Worm (Caenorhabditis elegans) whole organism, L3 larva: Measurements from ENCODE around the gene F36H1.11.

Source experiments
- ama-1 ChIP-seq: fragments of 150-350 bp; optimal IDR thresholded peaks from 2 replicates; lab custom pipeline; 2018
- ceh-82 ChIP-seq: fragments of 150-350 bp; optimal IDR thresholded peaks from 2 replicates; lab custom pipeline; 2014; ENCODE audit warnings: missing biosample characterization, missing genetic modification characterization
- jun-1 ChIP-seq: fragments of 150-350 bp; optimal IDR thresholded peaks from 2 replicates; lab custom pipeline; 2014; ENCODE audit warnings: missing biosample characterization, missing genetic modification reagents, missing genetic modification characterization
- nhr-43 ChIP-seq: sonication (generic microtip); optimal IDR thresholded peaks from 2 replicates; lab custom pipeline; 2016; ENCODE audit warnings: mild to moderate bottlenecking, missing genetic modification characterization, missing compliant biosample characterization; ENCODE audit not compliant: poor library complexity, severe bottlenecking
- nhr-76 ChIP-seq: fragments of 150-350 bp; sonication (generic microtip); optimal IDR thresholded peaks from 5 replicates; lab custom pipeline; 2014; ENCODE audit warnings: missing biosample characterization, missing genetic modification characterization
- pqm-1 ChIP-seq: fragments of 150-350 bp; optimal IDR thresholded peaks from 2 replicates; lab custom pipeline; 2017; ENCODE audit warnings: missing biosample characterization, missing genetic modification characterization, inconsistent platforms
- ztf-4 ChIP-seq: fragments of 150-350 bp; optimal IDR thresholded peaks from 2 replicates; lab custom pipeline; 2014; ENCODE audit warnings: missing biosample characterization, missing genetic modification characterization

DNA sequence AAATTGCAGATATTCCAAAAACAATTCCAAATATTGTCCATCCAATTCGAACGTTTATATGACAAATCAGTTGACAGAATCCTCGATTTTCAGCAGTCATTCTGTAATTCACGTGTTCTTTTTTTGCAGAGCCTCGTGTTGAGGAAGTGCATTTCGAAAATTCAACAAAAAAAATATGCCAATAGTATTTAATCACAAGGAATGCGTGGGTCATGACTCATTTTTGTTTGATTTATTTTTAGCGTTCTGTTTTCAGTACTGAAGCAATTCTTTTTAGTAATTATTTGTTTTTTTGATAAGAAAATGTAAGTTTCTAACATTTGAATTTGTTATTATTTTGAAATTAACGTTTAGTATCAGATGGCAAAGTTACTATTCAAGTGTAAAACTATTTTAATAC, 18.1 kb upstream of the F36H1.11 start, which contains the start of gene hrg-4:
- TF ChIP-seq nhr-76 (tag; lab: Kevin White, UChicago) (no peak), ama-1 (no peak), pqm-1 (tag; lab: Kevin White, UChicago) (no peak), ceh-82 (tag; lab: Kevin White, UChicago) (no peak), jun-1 (tag; lab: Kevin White, UChicago) (no peak), ztf-4 (tag; lab: Kevin White, UChicago) (no peak), nhr-43 (tag; lab: Kevin White, UChicago) (no peak)
